Worm (Caenorhabditis elegans) whole organism, late embryonic: ENCODE data around the gene jip-1.

Source experiments
- F13H6.1 ChIP-seq: sonication (generic microtip); optimal IDR thresholded peaks from 2 replicates; lab custom pipeline; 2016; ENCODE audit warnings: missing genetic modification characterization, missing compliant biosample characterization
- K02D7.2 ChIP-seq: sonication (generic microtip); optimal IDR thresholded peaks from 2 replicates; lab custom pipeline; 2017; ENCODE audit warnings: mild to moderate bottlenecking, missing genetic modification characterization, missing compliant biosample characterization
- ama-1 ChIP-seq: fragments of 150-350 bp; optimal IDR thresholded peaks from 2 replicates; lab custom pipeline; 2014
- ceh-14 ChIP-seq: sonication (generic microtip); optimal IDR thresholded peaks from 2 replicates; lab custom pipeline; 2016; ENCODE audit warnings: missing genotype, missing genetic modification characterization, missing compliant biosample characterization
- ceh-19 ChIP-seq: fragments of 200-800 bp; sonication (Bioruptor generic); optimal IDR thresholded peaks from 2 replicates; lab custom pipeline; 2018; ENCODE audit warnings: mild to moderate bottlenecking, missing genetic modification characterization, missing compliant biosample characterization
- ceh-22 ChIP-seq: sonication (generic microtip); optimal IDR thresholded peaks from 2 replicates; lab custom pipeline; 2017; ENCODE audit warnings: missing biosample characterization, missing genetic modification characterization
- ceh-24 ChIP-seq: sonication (generic microtip); optimal IDR thresholded peaks from 2 replicates; lab custom pipeline; 2016; ENCODE audit warnings: mild to moderate bottlenecking, missing genetic modification characterization, missing compliant biosample characterization
- ceh-30 ChIP-seq: fragments of 150-350 bp; optimal IDR thresholded peaks from 2 replicates; lab custom pipeline; 2014; ENCODE audit warnings: missing biosample characterization, missing genetic modification characterization
- ceh-48 ChIP-seq: sonication (generic microtip); optimal IDR thresholded peaks from 2 replicates; lab custom pipeline; 2016; ENCODE audit warnings: missing genetic modification characterization, inconsistent platforms, missing compliant biosample characterization
- che-1 ChIP-seq: sonication (generic microtip); optimal IDR thresholded peaks from 2 replicates; lab custom pipeline; 2016; ENCODE audit warnings: mild to moderate bottlenecking, missing genetic modification characterization, missing compliant biosample characterization
- elt-4 ChIP-seq: sonication (generic microtip); optimal IDR thresholded peaks from 2 replicates; lab custom pipeline; 2016; ENCODE audit warnings: missing genetic modification characterization, missing compliant biosample characterization
- eyg-1 ChIP-seq: sonication (generic microtip); optimal IDR thresholded peaks from 2 replicates; lab custom pipeline; 2016; ENCODE audit warnings: missing genotype, missing genetic modification characterization, missing compliant biosample characterization
- fax-1 ChIP-seq: sonication (generic microtip); optimal IDR thresholded peaks from 2 replicates; lab custom pipeline; 2016; ENCODE audit warnings: missing genotype, missing genetic modification characterization, missing compliant biosample characterization
- fkh-10 ChIP-seq: fragments of 150-350 bp; optimal IDR thresholded peaks from 2 replicates; lab custom pipeline; 2014; ENCODE audit warnings: missing biosample characterization, missing genetic modification reagents, missing genetic modification characterization
- hlh-13 ChIP-seq: fragments of 200-800 bp; sonication (Bioruptor generic); optimal IDR thresholded peaks from 2 replicates; lab custom pipeline; 2018; ENCODE audit warnings: mild to moderate bottlenecking, missing genetic modification characterization, missing compliant biosample characterization
- hlh-6 ChIP-seq: sonication (generic microtip); optimal IDR thresholded peaks from 2 replicates; lab custom pipeline; 2016; ENCODE audit warnings: missing genotype, missing genetic modification characterization, missing compliant biosample characterization
- mec-3 ChIP-seq: sonication (generic microtip); optimal IDR thresholded peaks from 2 replicates; lab custom pipeline; 2016; ENCODE audit warnings: borderline replicate concordance, missing genetic modification characterization, missing compliant biosample characterization
- nfya-1 ChIP-seq: sonication (generic microtip); optimal IDR thresholded peaks from 2 replicates; lab custom pipeline; 2017; ENCODE audit warnings: missing genetic modification characterization, mild to moderate bottlenecking, missing compliant biosample characterization, antibody characterized with exemption, moderate library complexity
- nhr-232 ChIP-seq: sonication (generic microtip); optimal IDR thresholded peaks from 2 replicates; lab custom pipeline; 2016; ENCODE audit warnings: missing genetic modification characterization, missing compliant biosample characterization
- pax-1 ChIP-seq: fragments of 150-350 bp; optimal IDR thresholded peaks from 2 replicates; lab custom pipeline; 2014; ENCODE audit warnings: missing biosample characterization, missing genetic modification characterization
- pqm-1 ChIP-seq: sonication (generic microtip); optimal IDR thresholded peaks from 2 replicates; lab custom pipeline; 2016; ENCODE audit warnings: missing genetic modification characterization, missing compliant biosample characterization
- pros-1 ChIP-seq: fragments of 150-350 bp; optimal IDR thresholded peaks from 2 replicates; lab custom pipeline; 2014; ENCODE audit warnings: missing biosample characterization, missing genetic modification reagents, missing genetic modification characterization
- syd-9 ChIP-seq: sonication (generic microtip); optimal IDR thresholded peaks from 2 replicates; lab custom pipeline; 2016; ENCODE audit warnings: mild to moderate bottlenecking, missing genetic modification characterization, moderate library complexity, missing compliant biosample characterization
- tbx-2 ChIP-seq: sonication (generic microtip); optimal IDR thresholded peaks from 2 replicates; lab custom pipeline; 2016; ENCODE audit warnings: missing genetic modification characterization, missing compliant biosample characterization
- tbx-7 ChIP-seq: sonication (generic microtip); optimal IDR thresholded peaks from 2 replicates; lab custom pipeline; 2016; ENCODE audit warnings: missing genotype, missing genetic modification characterization, missing compliant biosample characterization
- unc-3 ChIP-seq, 2 experiments: fragments of 200-800 bp in 1 of 2; sonication (Bioruptor generic) in 1 of 2; sonication (generic microtip) in 1 of 2; conservative IDR thresholded peaks in 1 of 2; optimal IDR thresholded peaks in 1 of 2; 2 replicates each; pipeline versions ENCODE4 v1.3.6 to Lab custom; 2016 to 2022; ENCODE audit warnings: missing compliant biosample characterization in 2 of 2, missing genetic modification characterization in 2 of 2, missing genetic modification reagents in 1 of 2
- unc-42 ChIP-seq: sonication (generic microtip); optimal IDR thresholded peaks from 2 replicates; lab custom pipeline; 2016; ENCODE audit warnings: missing genotype, missing genetic modification characterization, missing compliant biosample characterization

The jip-1 gene

ce11 chrII:1381618-1382017 lies 54.8 kb downstream of the jip-1 start, which contains the start of gene F54D12.9:
Gene F54D12.9 (minus strand): TSS chrII:1381718.
- TF ChIP-seq unc-42 (tag; lab: Kevin White, UChicago) (no peak), hlh-13 (GFP tag; lab: Kevin White, UChicago) (no peak), hlh-6 (tag; lab: Kevin White, UChicago) (no peak), eyg-1 (tag; lab: Kevin White, UChicago) (no peak), che-1 (tag; lab: Kevin White, UChicago) (no peak), unc-3 (GFP tag; conservative IDR thresholded peaks at IDR 0.05; lab: Robert Waterston, UW) (no peak), unc-3 (tag; optimal IDR thresholded peaks at IDR 0.05; lab: Kevin White, UChicago) (no peak), ceh-14 (no peak), ceh-48 (no peak), ama-1 (lab: Kevin White, UChicago) (no peak)

ce11 chrII:1385280-1385679 lies 58.5 kb downstream of the jip-1 start, which contains the start of gene F54D12.7:
Gene F54D12.7 (minus strand): TSS chrII:1385380.
- no peak for TF ChIP-seq eyg-1 (tag; lab: Kevin White, UChicago)
- no peak for TF ChIP-seq syd-9 (tag; lab: Kevin White, UChicago)
- TF ChIP-seq K02D7.2 (tag; lab: Kevin White, UChicago), result no peak
- TF ChIP-seq pax-1 (tag; lab: Kevin White, UChicago), result no peak
- no peak for TF ChIP-seq F13H6.1 (tag; lab: Kevin White, UChicago)
- TF ChIP-seq tbx-2 (tag; lab: Kevin White, UChicago), result no peak
- TF ChIP-seq hlh-6 (tag; lab: Kevin White, UChicago), result no peak
- no peak for TF ChIP-seq ceh-24 (tag; lab: Kevin White, UChicago)
- TF ChIP-seq ceh-30 (tag; lab: Kevin White, UChicago), result no peak
- TF ChIP-seq fkh-10, result no peak

ce11 chrII:1386478-1386877 lies 59.7 kb downstream of the jip-1 start, which contains the start of gene aat-7:
Gene aat-7 (plus strand): TSS chrII:1386870.
- TF ChIP-seq fax-1, result no peak
- TF ChIP-seq mec-3 (tag; lab: Kevin White, UChicago), result no peak

ce11 chrII:1397703-1398102 lies 70.9 kb downstream of the jip-1 start, which contains the start of gene F54D12.8:
Gene F54D12.8 (minus strand): TSS chrII:1398038.
- TF ChIP-seq tbx-2 (tag; lab: Kevin White, UChicago) (no peak), nfya-1 (tag; lab: Kevin White, UChicago) (no peak), ceh-19 (no peak)
- TF ChIP-seq, all 69 proteins: peak for 0

- no peak for TF ChIP-seq tbx-2 (tag; lab: Kevin White, UChicago)
- TF ChIP-seq unc-3 (GFP tag; conservative IDR thresholded peaks at IDR 0.05; lab: Robert Waterston, UW), result no peak
- TF ChIP-seq unc-3 (tag; optimal IDR thresholded peaks at IDR 0.05; lab: Kevin White, UChicago), result no peak
- TF ChIP-seq pros-1 (tag; lab: Kevin White, UChicago), result no peak
- no peak for TF ChIP-seq tbx-7
- no peak for TF ChIP-seq nhr-232 (tag; lab: Kevin White, UChicago)
- no peak for TF ChIP-seq hlh-6 (tag; lab: Kevin White, UChicago)
- TF ChIP-seq ceh-22 (tag; lab: Kevin White, UChicago), result no peak
- no peak for TF ChIP-seq elt-4 (tag; lab: Kevin White, UChicago)
- no peak for TF ChIP-seq pqm-1 (tag; lab: Kevin White, UChicago)
Measured at ce11 chrII:1398396-1398795, 71.6 kb downstream of the jip-1 start, which contains the start of gene F54D12.2. Gene F54D12.2 (plus strand): TSS chrII:1398696.
